Worm (Caenorhabditis elegans) whole organism, L2 larva: ENCODE results near the gene F10C1.8.

Experiments
- C34F6.9 ChIP-seq: fragments of 150-350 bp; optimal IDR thresholded peaks from 2 replicates; lab custom pipeline; 2014; ENCODE audit warnings: missing biosample characterization, missing genetic modification characterization
- F13H6.1 ChIP-seq: sonication (generic microtip); optimal IDR thresholded peaks from 2 replicates; lab custom pipeline; 2016; ENCODE audit warnings: missing genetic modification characterization, missing compliant biosample characterization
- ZK546.5 ChIP-seq: sonication (generic microtip); optimal IDR thresholded peaks from 2 replicates; lab custom pipeline; 2017; ENCODE audit warnings: missing biosample characterization, missing genetic modification characterization
- alr-1 ChIP-seq: fragments of 150-350 bp; optimal IDR thresholded peaks from 2 replicates; lab custom pipeline; 2014; ENCODE audit warnings: missing biosample characterization, missing genetic modification characterization
- aly-2 ChIP-seq: fragments of 150-350 bp; optimal IDR thresholded peaks from 2 replicates; lab custom pipeline; 2014; ENCODE audit warnings: missing biosample characterization, missing genetic modification characterization
- ama-1 ChIP-seq: fragments of 150-350 bp; optimal IDR thresholded peaks from 2 replicates; lab custom pipeline; 2018; ENCODE audit warnings: inconsistent platforms
- ceh-82 ChIP-seq: fragments of 150-350 bp; optimal IDR thresholded peaks from 2 replicates; lab custom pipeline; 2014; ENCODE audit warnings: missing biosample characterization, missing genetic modification characterization
- dmd-4 ChIP-seq: sonication (generic microtip); optimal IDR thresholded peaks from 2 replicates; lab custom pipeline; 2017; ENCODE audit warnings: missing biosample characterization, missing genetic modification characterization
- egl-27 ChIP-seq: sonication (generic microtip); optimal IDR thresholded peaks from 3 replicates; lab custom pipeline; 2017; ENCODE audit warnings: missing biosample characterization, missing genetic modification reagents, missing genetic modification characterization
- elt-3 ChIP-seq: sonication (generic microtip); optimal IDR thresholded peaks from 2 replicates; lab custom pipeline; 2017; ENCODE audit warnings: missing biosample characterization, missing genetic modification characterization
- lin-11 ChIP-seq: fragments of 150-350 bp; sonication (generic microtip); optimal IDR thresholded peaks from 2 replicates; lab custom pipeline; 2014; ENCODE audit warnings: missing biosample characterization, missing genetic modification characterization, inconsistent platforms, mixed read lengths
- lin-13 ChIP-seq: fragments of 150-350 bp; optimal IDR thresholded peaks from 2 replicates; lab custom pipeline; 2014; ENCODE audit warnings: missing biosample characterization, missing genetic modification reagents, missing genetic modification characterization
- lin-39 ChIP-seq: fragments of 150-350 bp; optimal IDR thresholded peaks from 2 replicates; lab custom pipeline; 2014; ENCODE audit warnings: missing biosample characterization, missing genetic modification reagents, missing genetic modification characterization
- lsy-2 ChIP-seq, 2 experiments: fragments of 150-350 bp in 1 of 2; sonication (generic microtip) in 1 of 2; optimal IDR thresholded peaks; 2 replicates each; lab custom pipeline; 2014 to 2017; ENCODE audit warnings: missing biosample characterization in 2 of 2, missing genetic modification characterization in 2 of 2
- mbf-1 ChIP-seq: sonication (generic microtip); optimal IDR thresholded peaks from 2 replicates; lab custom pipeline; 2017; ENCODE audit warnings: missing biosample characterization, missing genetic modification characterization
- nhr-10 ChIP-seq: sonication (generic microtip); optimal IDR thresholded peaks from 2 replicates; lab custom pipeline; 2017; ENCODE audit warnings: missing biosample characterization, missing genetic modification characterization
- nhr-11 ChIP-seq: fragments of 150-350 bp; optimal IDR thresholded peaks from 2 replicates; lab custom pipeline; 2014; ENCODE audit warnings: missing biosample characterization, missing genetic modification characterization
- nhr-129 ChIP-seq: fragments of 150-350 bp; optimal IDR thresholded peaks from 2 replicates; lab custom pipeline; 2014; ENCODE audit warnings: missing biosample characterization, missing genetic modification characterization
- nhr-21 ChIP-seq: fragments of 150-350 bp; optimal IDR thresholded peaks from 2 replicates; lab custom pipeline; 2014; ENCODE audit warnings: missing biosample characterization, missing genetic modification characterization
- nhr-23 ChIP-seq: fragments of 150-350 bp; optimal IDR thresholded peaks from 2 replicates; lab custom pipeline; 2014; ENCODE audit warnings: missing biosample characterization, missing genetic modification reagents, missing genetic modification characterization
- nhr-25 ChIP-seq: fragments of 150-350 bp; sonication (generic microtip); optimal IDR thresholded peaks from 3 replicates; lab custom pipeline; 2014; ENCODE audit warnings: missing biosample characterization, missing genetic modification characterization
- nhr-77 ChIP-seq: fragments of 150-350 bp; optimal IDR thresholded peaks from 2 replicates; lab custom pipeline; 2014; ENCODE audit warnings: missing biosample characterization, missing genetic modification characterization
- peb-1 ChIP-seq: fragments of 150-350 bp; optimal IDR thresholded peaks from 2 replicates; lab custom pipeline; 2014; ENCODE audit warnings: missing biosample characterization, missing genetic modification characterization
- sem-4 ChIP-seq: fragments of 150-350 bp; optimal IDR thresholded peaks from 2 replicates; lab custom pipeline; 2014; ENCODE audit warnings: missing biosample characterization, missing genetic modification reagents, missing genetic modification characterization
- skn-1 ChIP-seq: sonication (generic microtip); optimal IDR thresholded peaks from 2 replicates; lab custom pipeline; 2017; ENCODE audit warnings: missing biosample characterization, missing genetic modification characterization
- sma-3 ChIP-seq: sonication (generic microtip); optimal IDR thresholded peaks from 2 replicates; lab custom pipeline; 2016; ENCODE audit warnings: missing genetic modification reagents, missing genetic modification characterization, missing compliant biosample characterization
- sma-9 ChIP-seq, 2 experiments: fragments of 150-350 bp in 1 of 2; sonication (generic microtip) in 1 of 2; optimal IDR thresholded peaks; 2 replicates each; lab custom pipeline; 2014 to 2016; ENCODE audit warnings: missing genetic modification characterization in 2 of 2, mild to moderate bottlenecking in 1 of 2, missing biosample characterization in 1 of 2, missing compliant biosample characterization in 1 of 2, missing genetic modification reagents in 1 of 2, moderate library complexity in 1 of 2
- unc-55 ChIP-seq: fragments of 150-350 bp; sonication (generic microtip); optimal IDR thresholded peaks from 3 replicates; lab custom pipeline; 2014; ENCODE audit warnings: missing biosample characterization, missing genetic modification reagents, missing genetic modification characterization
- zag-1 ChIP-seq: fragments of 150-350 bp; optimal IDR thresholded peaks from 2 replicates; lab custom pipeline; 2014; ENCODE audit warnings: missing biosample characterization, missing genetic modification characterization
- ztf-1 ChIP-seq: fragments of 200-800 bp; sonication (Bioruptor generic); conservative IDR thresholded peaks from 2 replicates; pipeline ENCODE4 v1.3.6; 2022; ENCODE audit warnings: missing genetic modification characterization, missing compliant biosample characterization
- ztf-11 ChIP-seq: sonication (generic microtip); optimal IDR thresholded peaks from 2 replicates; lab custom pipeline; 2017; ENCODE audit warnings: missing biosample characterization, missing genetic modification characterization
- ztf-4 ChIP-seq: fragments of 150-350 bp; optimal IDR thresholded peaks from 2 replicates; lab custom pipeline; 2014; ENCODE audit warnings: missing biosample characterization, missing genetic modification characterization

Gene F10C1.8

ce11 chrII:5754168-5754567 is at the start of gene F10C1.8:
TSS of gene F10C1.8 (plus strand) at chrII:5754468.
- TF ChIP-seq F13H6.1 (tag; lab: Kevin White, UChicago) (no peak), sem-4 (tag; lab: Kevin White, UChicago) (no peak), lin-11 (no peak), peb-1 (tag; lab: Kevin White, UChicago) (no peak), unc-55 (no peak), ceh-82 (tag; lab: Kevin White, UChicago) (no peak), sma-9 (GFP tag; optimal IDR thresholded peaks at IDR 0.05; lab: Kevin White, UChicago) (no peak), sma-9 (tag; optimal IDR thresholded peaks at IDR 0.05; lab: Kevin White, UChicago) (no peak), nhr-11 (tag; lab: Kevin White, UChicago) (no peak), dmd-4 (tag; lab: Kevin White, UChicago) (no peak), sma-3 (GFP tag; lab: Kevin White, UChicago) (no peak), nhr-21 (tag; lab: Kevin White, UChicago) (no peak), nhr-77 (tag; lab: Kevin White, UChicago) (no peak), lsy-2 (tag; optimal IDR thresholded peaks at IDR 0.05; lab: Kevin White, UChicago) (no peak), nhr-129 (tag; lab: Kevin White, UChicago) (no peak), ztf-1 (GFP tag; lab: Robert Waterston, UW) (no peak)

- TF ChIP-seq alr-1 (tag; lab: Kevin White, UChicago), result no peak
- TF ChIP-seq sem-4 (tag; lab: Kevin White, UChicago), result peak; percentile 34
Observed at ce11 chrII:5704479-5704878, 49.8 kb upstream of the F10C1.8 start.

ce11 chrII:5707532-5707931 is 46.7 kb upstream of the F10C1.8 start, which contains the start of gene osta-2:
TSS of gene osta-2 (plus strand) at chrII:5707691.
- no peak for TF ChIP-seq nhr-25 (tag; lab: Kevin White, UChicago)
- no peak for TF ChIP-seq skn-1 (tag; lab: Kevin White, UChicago)
- no peak for TF ChIP-seq zag-1 (tag; lab: Kevin White, UChicago)
- no peak for TF ChIP-seq ztf-4 (tag; lab: Kevin White, UChicago)
- TF ChIP-seq unc-55, result no peak
- TF ChIP-seq lin-13 (GFP tag; lab: Kevin White, UChicago), result no peak
- no peak for TF ChIP-seq ama-1
- TF ChIP-seq, all 48 proteins: peak for 0

ce11 chrII:5708154-5708553 is 46.1 kb upstream of the F10C1.8 start:
- peak; percentile 28 for TF ChIP-seq unc-55
- no peak for TF ChIP-seq ztf-1 (GFP tag; lab: Robert Waterston, UW)
- TF ChIP-seq nhr-11 (tag; lab: Kevin White, UChicago), result no peak
- no peak for TF ChIP-seq sma-9 (GFP tag; optimal IDR thresholded peaks at IDR 0.05; lab: Kevin White, UChicago)
- no peak for TF ChIP-seq sma-9 (tag; optimal IDR thresholded peaks at IDR 0.05; lab: Kevin White, UChicago)
- peak in 1 of 2 experiments; percentile 19 for TF ChIP-seq lsy-2 (tag; optimal IDR thresholded peaks at IDR 0.05; lab: Kevin White, UChicago)
- no peak for TF ChIP-seq aly-2 (tag; lab: Kevin White, UChicago)
- TF ChIP-seq mbf-1 (tag; lab: Kevin White, UChicago), result no peak
- peak; percentile 28 for TF ChIP-seq C34F6.9 (tag; lab: Kevin White, UChicago)
- no peak for TF ChIP-seq F13H6.1 (tag; lab: Kevin White, UChicago)
- TF ChIP-seq nhr-23 (tag; lab: Kevin White, UChicago), result no peak
- peak; percentile 38 for TF ChIP-seq sem-4 (tag; lab: Kevin White, UChicago)
- TF ChIP-seq, all 48 proteins: peak for 4

ce11 chrII:5710835-5711234 is 43.4 kb upstream of the F10C1.8 start:
- TF ChIP-seq ztf-1 (GFP tag; lab: Robert Waterston, UW), result no peak
- TF ChIP-seq lin-11, result no peak
- no peak for TF ChIP-seq elt-3 (tag; lab: Kevin White, UChicago)
- TF ChIP-seq nhr-25 (tag; lab: Kevin White, UChicago), result no peak
- TF ChIP-seq F13H6.1 (tag; lab: Kevin White, UChicago), result no peak
- no peak for TF ChIP-seq ztf-4 (tag; lab: Kevin White, UChicago)
- TF ChIP-seq egl-27 (tag; lab: Kevin White, UChicago), result no peak
- TF ChIP-seq lin-39, result no peak
- no peak for TF ChIP-seq ZK546.5 (tag; lab: Kevin White, UChicago)
- no peak for TF ChIP-seq unc-55
- TF ChIP-seq mbf-1 (tag; lab: Kevin White, UChicago), result no peak
- no peak for TF ChIP-seq nhr-10
- TF ChIP-seq ztf-11, result no peak
- no peak for TF ChIP-seq ama-1
- no peak for TF ChIP-seq nhr-21 (tag; lab: Kevin White, UChicago)
- no peak for TF ChIP-seq lsy-2 (tag; optimal IDR thresholded peaks at IDR 0.05; lab: Kevin White, UChicago)
- TF ChIP-seq ceh-82 (tag; lab: Kevin White, UChicago), result no peak
